Worm (Caenorhabditis elegans) whole organism, young adult: ENCODE measurements around the gene F15G9.2.

Experiments
- B0336.3 ChIP-seq: fragments of 200-800 bp; sonication (Bioruptor generic); IDR thresholded peaks from 2 replicates; pipeline ENCODE4 v1.3.6; 2022; ENCODE audit warnings: missing genetic modification characterization, missing compliant biosample characterization
- D2030.7 ChIP-seq: fragments of 200-800 bp; sonication (Bioruptor generic); IDR thresholded peaks from 2 replicates; pipeline ENCODE4 v1.3.6; 2022; ENCODE audit warnings: missing genetic modification reagents, missing genetic modification characterization, missing compliant biosample characterization
- F10E7.11 ChIP-seq: sonication (generic microtip); optimal IDR thresholded peaks from 2 replicates; lab custom pipeline; 2017; ENCODE audit warnings: mild to moderate bottlenecking, missing genetic modification characterization, moderate library complexity, missing compliant biosample characterization
- F37B4.10 ChIP-seq: fragments of 200-800 bp; sonication (Bioruptor generic); IDR thresholded peaks from 2 replicates; pipeline ENCODE4 v1.3.6; 2022; ENCODE audit warnings: missing genetic modification characterization, missing compliant biosample characterization
- F39B2.1 ChIP-seq: fragments of 200-800 bp; sonication (Bioruptor generic); IDR thresholded peaks from 2 replicates; pipeline ENCODE4 v1.3.6; 2022; ENCODE audit warnings: missing genetic modification reagents, missing genetic modification characterization, missing compliant biosample characterization
- F49E8.2 ChIP-seq: sonication (generic microtip); optimal IDR thresholded peaks from 3 replicates; lab custom pipeline; 2017; ENCODE audit warnings: missing genetic modification characterization, mild to moderate bottlenecking, missing compliant biosample characterization, antibody characterized with exemption, moderate library complexity; ENCODE audit not compliant: insufficient read depth
- F57A8.1 ChIP-seq: fragments of 200-800 bp; sonication (Bioruptor generic); optimal IDR thresholded peaks from 2 replicates; lab custom pipeline; 2018; ENCODE audit warnings: mild to moderate bottlenecking, missing genetic modification characterization, moderate library complexity, missing compliant biosample characterization
- T07F8.4 ChIP-seq: sonication (generic microtip); optimal IDR thresholded peaks from 2 replicates; lab custom pipeline; 2016; ENCODE audit warnings: mild to moderate bottlenecking, missing genetic modification characterization, moderate library complexity, missing compliant biosample characterization
- T26A5.8 ChIP-seq: sonication (generic microtip); optimal IDR thresholded peaks from 2 replicates; lab custom pipeline; 2016; ENCODE audit warnings: missing genetic modification characterization, missing compliant biosample characterization
- Y53F4B.3 ChIP-seq: fragments of 200-800 bp; sonication (Bioruptor generic); IDR thresholded peaks from 2 replicates; pipeline ENCODE4 v1.3.6; 2022; ENCODE audit warnings: missing genetic modification reagents, missing genetic modification characterization, missing compliant biosample characterization
- Y56A3A.18 ChIP-seq: fragments of 200-800 bp; sonication (Bioruptor generic); IDR thresholded peaks from 2 replicates; pipeline ENCODE4 v1.3.6; 2022; ENCODE audit warnings: missing genetic modification reagents, missing genetic modification characterization, missing compliant biosample characterization
- ZK185.1 ChIP-seq: sonication (generic microtip); optimal IDR thresholded peaks from 2 replicates; lab custom pipeline; 2016; ENCODE audit warnings: mild to moderate bottlenecking, missing genetic modification characterization, missing compliant biosample characterization; ENCODE audit not compliant: poor library complexity, severe bottlenecking
- akir-1 ChIP-seq: fragments of 200-800 bp; sonication (Bioruptor generic); optimal IDR thresholded peaks from 2 replicates; lab custom pipeline; 2018; ENCODE audit warnings: mild to moderate bottlenecking, missing genetic modification characterization, moderate library complexity, missing compliant biosample characterization
- ama-1 ChIP-seq, 3 experiments: fragments of 150-350 bp in 1 of 3; sonication (generic microtip) in 2 of 3; optimal IDR thresholded peaks; 2 replicates each; lab custom pipeline; 2014 to 2018; ENCODE audit warnings: missing biosample characterization in 2 of 3, missing genetic modification characterization in 2 of 3, missing genetic modification reagents in 2 of 3
- aptf-2 ChIP-seq: fragments of 200-800 bp; sonication (Bioruptor generic); conservative IDR thresholded peaks from 2 replicates; pipeline ENCODE4 v1.3.6; 2022; ENCODE audit warnings: missing genetic modification reagents, missing genetic modification characterization, missing compliant biosample characterization
- attf-3 ChIP-seq: fragments of 200-800 bp; sonication (Bioruptor generic); conservative IDR thresholded peaks from 2 replicates; pipeline ENCODE4 v1.3.6; 2022; ENCODE audit warnings: missing genetic modification reagents, missing genetic modification characterization, missing compliant biosample characterization
- ceh-58 ChIP-seq: fragments of 200-800 bp; sonication (Bioruptor generic); IDR thresholded peaks from 2 replicates; pipeline ENCODE4 v1.3.6; 2022; ENCODE audit warnings: missing genetic modification characterization, missing compliant biosample characterization
- ceh-79 ChIP-seq: sonication (generic microtip); optimal IDR thresholded peaks from 2 replicates; lab custom pipeline; 2017; ENCODE audit warnings: mild to moderate bottlenecking, missing genetic modification characterization, missing compliant biosample characterization
- chd-7 ChIP-seq: sonication (generic microtip); optimal IDR thresholded peaks from 2 replicates; lab custom pipeline; 2016; ENCODE audit warnings: mild to moderate bottlenecking, missing genetic modification characterization, moderate library complexity, missing compliant biosample characterization
- efl-1 ChIP-seq: fragments of 150-350 bp; optimal IDR thresholded peaks from 2 replicates; lab custom pipeline; 2014; ENCODE audit warnings: missing biosample characterization, missing genetic modification reagents, missing genetic modification characterization
- gei-17 ChIP-seq: fragments of 200-800 bp; sonication (Bioruptor generic); optimal IDR thresholded peaks from 2 replicates; lab custom pipeline; 2018; ENCODE audit warnings: mild to moderate bottlenecking, missing genetic modification characterization, missing compliant biosample characterization
- hmg-1.2 ChIP-seq: fragments of 200-800 bp; sonication (Bioruptor generic); IDR thresholded peaks from 2 replicates; pipeline ENCODE4 v1.3.6; 2022; ENCODE audit warnings: missing genetic modification reagents, missing genetic modification characterization, missing compliant biosample characterization
- let-607 ChIP-seq, 2 experiments: fragments of 200-800 bp in 1 of 2; sonication (Bioruptor generic) in 1 of 2; sonication (generic microtip) in 1 of 2; optimal IDR thresholded peaks; 2 replicates each; lab custom pipeline; 2016 to 2018; ENCODE audit warnings: mild to moderate bottlenecking in 2 of 2, missing compliant biosample characterization in 2 of 2, missing genetic modification characterization in 2 of 2, moderate library complexity in 2 of 2, missing genotype in 1 of 2
- lin-35 ChIP-seq, 3 experiments: fragments of 150-350 bp in 2 of 3; sonication (generic microtip) in 1 of 3; optimal IDR thresholded peaks; 2 replicates each; lab custom pipeline; 2014 to 2018; ENCODE audit warnings: missing biosample characterization in 3 of 3, missing genetic modification characterization in 3 of 3, missing genetic modification reagents in 3 of 3
- lin-40 ChIP-seq: sonication (generic microtip); optimal IDR thresholded peaks from 2 replicates; lab custom pipeline; 2016; ENCODE audit warnings: missing genetic modification characterization, mild to moderate bottlenecking, missing compliant biosample characterization, missing genotype, missing genetic modification reagents
- lsl-1 ChIP-seq: fragments of 200-800 bp; sonication (Bioruptor generic); optimal IDR thresholded peaks from 2 replicates; lab custom pipeline; 2018; ENCODE audit warnings: mild to moderate bottlenecking, missing genetic modification characterization, moderate library complexity, missing compliant biosample characterization
- madf-6 ChIP-seq: fragments of 200-800 bp; sonication (Bioruptor generic); IDR thresholded peaks from 2 replicates; pipeline ENCODE4 v1.3.6; 2022; ENCODE audit warnings: missing genetic modification reagents, missing genetic modification characterization, missing compliant biosample characterization
- nfya-1 ChIP-seq: sonication (generic microtip); optimal IDR thresholded peaks from 2 replicates; lab custom pipeline; 2017; ENCODE audit warnings: antibody characterized with exemption, missing compliant biosample characterization, missing genetic modification characterization, borderline replicate concordance; ENCODE audit not compliant: insufficient read depth
- nhr-120 ChIP-seq: fragments of 200-800 bp; sonication (Bioruptor generic); IDR thresholded peaks from 2 replicates; pipeline ENCODE4 v1.3.6; 2022; ENCODE audit warnings: missing genetic modification characterization, missing compliant biosample characterization
- nhr-27 ChIP-seq: fragments of 200-800 bp; sonication (Bioruptor generic); optimal IDR thresholded peaks from 2 replicates; lab custom pipeline; 2018; ENCODE audit warnings: mild to moderate bottlenecking, missing genetic modification characterization, moderate library complexity, missing compliant biosample characterization
- nhr-80 ChIP-seq: sonication (generic microtip); optimal IDR thresholded peaks from 2 replicates; lab custom pipeline; 2016; ENCODE audit warnings: missing genetic modification characterization, missing compliant biosample characterization
- nhr-90 ChIP-seq: sonication (generic microtip); optimal IDR thresholded peaks from 2 replicates; lab custom pipeline; 2016; ENCODE audit warnings: missing genotype, mild to moderate bottlenecking, missing genetic modification characterization, missing compliant biosample characterization
- pha-4 ChIP-seq: fragments of 150-350 bp; sonication (generic microtip); optimal IDR thresholded peaks from 2 replicates; lab custom pipeline; 2014; ENCODE audit warnings: missing biosample characterization, missing genetic modification reagents, missing genetic modification characterization
- rec-8 ChIP-seq, 2 experiments: sonication (generic microtip); optimal IDR thresholded peaks; 2 replicates each; lab custom pipeline; 2016; ENCODE audit warnings: mild to moderate bottlenecking in 2 of 2, missing genetic modification characterization in 2 of 2, missing genetic modification reagents in 2 of 2, missing genotype in 2 of 2, missing biosample characterization in 1 of 2, missing compliant biosample characterization in 1 of 2, moderate library complexity in 1 of 2
- sptf-2 ChIP-seq: fragments of 200-800 bp; sonication (Bioruptor generic); optimal IDR thresholded peaks from 2 replicates; lab custom pipeline; 2018; ENCODE audit warnings: mild to moderate bottlenecking, missing genetic modification characterization, missing compliant biosample characterization
- unc-62 ChIP-seq: fragments of 150-350 bp; optimal IDR thresholded peaks from 2 replicates; lab custom pipeline; 2014; ENCODE audit warnings: missing biosample characterization, missing genetic modification reagents, missing genetic modification characterization
- xnd-1 ChIP-seq: sonication (generic microtip); optimal IDR thresholded peaks from 2 replicates; lab custom pipeline; 2016; ENCODE audit warnings: missing genotype, missing genetic modification reagents, missing genetic modification characterization, missing compliant biosample characterization
- ztf-22 ChIP-seq: fragments of 200-800 bp; sonication (Bioruptor generic); optimal IDR thresholded peaks from 2 replicates; lab custom pipeline; 2018; ENCODE audit warnings: mild to moderate bottlenecking, missing genetic modification characterization, moderate library complexity, missing compliant biosample characterization
- ztf-28 ChIP-seq: fragments of 200-800 bp; sonication (Bioruptor generic); IDR thresholded peaks from 2 replicates; pipeline ENCODE4 v1.3.6; 2022; ENCODE audit warnings: missing genetic modification reagents, missing genetic modification characterization, missing compliant biosample characterization
- ztf-6 ChIP-seq: fragments of 200-800 bp; sonication (Bioruptor generic); IDR thresholded peaks from 2 replicates; pipeline ENCODE4 v1.3.6; 2022; ENCODE audit warnings: missing genetic modification reagents, missing genetic modification characterization, missing compliant biosample characterization

F15G9.2 gene

ce11 chrX:9676788-9677454 lies 36.6 kb downstream of the F15G9.2 start:
- no peak for TF ChIP-seq nhr-120 (GFP tag; lab: Robert Waterston, UW)
- no peak for TF ChIP-seq efl-1 (GFP tag; lab: Kevin White, UChicago)
- no peak for TF ChIP-seq pha-4 (tag; lab: Kevin White, UChicago)
- no peak for TF ChIP-seq hmg-1.2 (GFP tag; lab: Robert Waterston, UW)
- TF ChIP-seq let-607 (tag; optimal IDR thresholded peaks at IDR 0.05; lab: Kevin White, UChicago): no peak
- TF ChIP-seq xnd-1: no peak
- no peak for TF ChIP-seq rec-8 (tag; optimal IDR thresholded peaks at IDR 0.05; lab: Kevin White, UChicago)
- no peak for TF ChIP-seq madf-6 (GFP tag; lab: Robert Waterston, UW)
- TF ChIP-seq F37B4.10 (GFP tag; lab: Robert Waterston, UW): no peak
- no peak for TF ChIP-seq aptf-2 (GFP tag; lab: Robert Waterston, UW)
- TF ChIP-seq nhr-90 (tag; lab: Kevin White, UChicago): no peak
- no peak for TF ChIP-seq Y56A3A.18
- TF ChIP-seq F57A8.1: no peak
- no peak for TF ChIP-seq ama-1 (optimal IDR thresholded peaks at IDR 0.05; lab: Kevin White, UChicago)
- no peak for TF ChIP-seq ama-1 (GFP tag; optimal IDR thresholded peaks at IDR 0.05; lab: Kevin White, UChicago)
- TF ChIP-seq sptf-2 (GFP tag; lab: Kevin White, UChicago): no peak
- TF ChIP-seq T07F8.4 (tag; lab: Kevin White, UChicago): no peak
- TF ChIP-seq akir-1 (GFP tag; lab: Kevin White, UChicago): no peak
- no peak for TF ChIP-seq Y53F4B.3 (GFP tag; lab: Robert Waterston, UW)
- no peak for TF ChIP-seq F49E8.2 (tag; lab: Kevin White, UChicago)

ce11 chrX:9676009-9676408 lies 37.5 kb downstream of the F15G9.2 start:
- TF ChIP-seq nfya-1: no peak
- peak; percentile 14 for TF ChIP-seq ztf-22 (GFP tag; lab: Kevin White, UChicago)
- no peak for TF ChIP-seq ceh-58 (GFP tag; lab: Robert Waterston, UW)
- no peak for TF ChIP-seq ztf-6 (GFP tag; lab: Robert Waterston, UW)
- TF ChIP-seq unc-62 (GFP tag; lab: Kevin White, UChicago): no peak
- TF ChIP-seq F39B2.1 (GFP tag; lab: Robert Waterston, UW): no peak
- TF ChIP-seq nhr-80: peak; percentile 69
- no peak for TF ChIP-seq nhr-27 (tag; lab: Kevin White, UChicago)
- no peak for TF ChIP-seq T26A5.8 (tag; lab: Kevin White, UChicago)
- TF ChIP-seq T07F8.4 (tag; lab: Kevin White, UChicago): no peak
- TF ChIP-seq pha-4 (tag; lab: Kevin White, UChicago): peak; percentile 92
- no peak for TF ChIP-seq B0336.3 (GFP tag; lab: Robert Waterston, UW)
- no peak for TF ChIP-seq lin-40 (tag; lab: Kevin White, UChicago)

ce11 chrX:9674799-9675198 lies 38.7 kb downstream of the F15G9.2 start, which contains the start of gene C43C3.4:
Gene C43C3.4 (minus strand): TSS chrX:9674899.
- TF ChIP-seq Y53F4B.3 (GFP tag; lab: Robert Waterston, UW): no peak
- no peak for TF ChIP-seq D2030.7 (GFP tag; lab: Robert Waterston, UW)
- TF ChIP-seq ztf-28 (GFP tag; lab: Robert Waterston, UW): no peak
- TF ChIP-seq lsl-1 (GFP tag; lab: Kevin White, UChicago): no peak
- no peak for TF ChIP-seq ZK185.1 (tag; lab: Kevin White, UChicago)
- no peak for TF ChIP-seq lin-35 (GFP tag; optimal IDR thresholded peaks at IDR 0.05; lab: Kevin White, UChicago)
- no peak for TF ChIP-seq attf-3
- TF ChIP-seq ceh-79 (tag; lab: Kevin White, UChicago): no peak
- TF ChIP-seq nhr-27 (tag; lab: Kevin White, UChicago): no peak
- TF ChIP-seq F10E7.11 (tag; lab: Kevin White, UChicago): no peak
- no peak for TF ChIP-seq chd-7
- no peak for TF ChIP-seq gei-17 (GFP tag; lab: Kevin White, UChicago)
